Fruit fly (Drosophila melanogaster) whole organism: ENCODE results near the gene NHP2.

Source experiments
- CG8478 ChIP-seq: fragments of >200 bp; optimal IDR thresholded peaks from 2 replicates; lab custom pipeline; 2018; ENCODE audit warnings: inconsistent platforms
- Dll ChIP-seq: fragments of >200 bp; optimal IDR thresholded peaks from 2 replicates; lab custom pipeline; 2017
- EcR ChIP-seq, 2 experiments: fragments of >200 bp; optimal IDR thresholded peaks; 2 replicates each; lab custom pipeline; 2017; ENCODE audit warnings: missing biosample characterization in 2 of 2, missing genetic modification characterization in 2 of 2, missing genetic modification reagents in 2 of 2
- pan ChIP-seq: fragments of >200 bp; optimal IDR thresholded peaks from 2 replicates; lab custom pipeline; 2017
- psq ChIP-seq: fragments of >200 bp; optimal IDR thresholded peaks from 2 replicates; lab custom pipeline; 2017
- usp ChIP-seq: fragments of >200 bp; optimal IDR thresholded peaks from 2 replicates; lab custom pipeline; 2017; ENCODE audit warnings: missing biosample characterization, missing genetic modification characterization, mixed read lengths

Gene NHP2

dm6 chr3L:14761837-14762785, 39.9 kb downstream of the NHP2 start, which contains the start of the genes Tsen34 and Mgat4a:
TSS of gene Tsen34 (minus strand) at chr3L:14761844.
TSS of gene Mgat4a (plus strand) at chr3L:14762028.
- TF ChIP-seq usp (GFP tag; lab: Kevin White, UChicago) (no peak), pan (lab: Kevin White, UChicago) (no peak), EcR (GFP tag; optimal IDR thresholded peaks at IDR 0.05; lab: Kevin White, UChicago) (no peak)

DNA sequence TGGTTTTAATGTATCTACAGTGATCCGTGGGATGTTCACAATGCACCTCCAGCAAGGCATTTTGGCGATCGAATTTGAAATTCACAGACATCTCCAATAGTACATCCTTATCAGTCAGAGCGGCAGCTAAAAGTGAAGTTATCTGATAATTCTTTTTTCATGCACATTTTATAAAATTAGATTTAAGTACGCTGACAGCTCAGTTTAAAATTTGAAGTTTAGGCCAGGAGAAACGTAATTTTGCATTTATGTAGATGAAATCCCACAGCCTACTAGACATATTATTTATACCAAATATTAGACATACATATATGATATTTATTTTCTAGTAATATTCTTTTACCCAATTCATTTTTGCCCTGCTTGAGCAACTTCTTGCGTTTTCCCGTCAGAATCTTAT, 41.0 kb downstream of the NHP2 start, which contains the start of gene Trl:
Trl (minus strand) TSS at position 101 of the 400 bp plus-strand sequence.
- TF ChIP-seq usp (GFP tag; lab: Kevin White, UChicago) (no peak), psq (lab: Kevin White, UChicago) (no peak), CG8478 (no peak), EcR (GFP tag; optimal IDR thresholded peaks at IDR 0.05; lab: Kevin White, UChicago) (no peak), pan (lab: Kevin White, UChicago) (no peak), Dll (lab: Kevin White, UChicago) (no peak)

DNA sequence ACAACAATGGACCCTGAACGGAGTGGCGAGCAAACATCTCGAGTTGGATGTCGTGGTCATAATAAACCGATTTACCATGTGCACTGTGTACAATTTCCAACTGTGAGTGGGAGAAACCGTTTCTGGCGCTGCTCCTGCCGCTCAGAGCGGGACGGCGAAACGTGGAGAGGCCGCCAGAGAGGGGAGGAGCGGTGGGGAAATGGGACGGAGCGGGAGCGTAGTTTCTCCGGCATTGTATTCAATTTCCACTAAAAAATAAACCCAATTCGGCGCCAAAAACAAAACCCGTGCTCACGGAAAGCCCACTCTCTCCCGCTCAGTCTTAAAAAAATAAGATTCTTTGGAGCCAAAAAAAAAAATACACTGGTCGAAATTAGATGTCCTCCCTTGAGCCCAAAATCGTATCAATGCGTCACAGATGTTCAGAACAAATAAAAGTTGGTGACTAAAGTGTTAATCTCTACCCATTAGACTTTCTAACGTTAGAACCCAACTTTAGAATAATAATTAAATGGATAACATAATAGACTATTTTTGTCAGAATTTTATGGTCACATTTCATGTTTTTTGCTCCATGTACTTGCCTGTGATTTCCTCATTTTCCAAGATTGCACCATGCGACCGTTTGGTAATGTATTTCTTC, 41.9 kb downstream of the NHP2 start:
- no peak for TF ChIP-seq Dll (lab: Kevin White, UChicago)
- TF ChIP-seq psq (lab: Kevin White, UChicago), result no peak
- no peak for TF ChIP-seq pan (lab: Kevin White, UChicago)
- no peak for TF ChIP-seq CG8478
- TF ChIP-seq usp (GFP tag; lab: Kevin White, UChicago), result no peak
- TF ChIP-seq EcR (GFP tag; optimal IDR thresholded peaks at IDR 0.05; lab: Kevin White, UChicago), result no peak

DNA sequence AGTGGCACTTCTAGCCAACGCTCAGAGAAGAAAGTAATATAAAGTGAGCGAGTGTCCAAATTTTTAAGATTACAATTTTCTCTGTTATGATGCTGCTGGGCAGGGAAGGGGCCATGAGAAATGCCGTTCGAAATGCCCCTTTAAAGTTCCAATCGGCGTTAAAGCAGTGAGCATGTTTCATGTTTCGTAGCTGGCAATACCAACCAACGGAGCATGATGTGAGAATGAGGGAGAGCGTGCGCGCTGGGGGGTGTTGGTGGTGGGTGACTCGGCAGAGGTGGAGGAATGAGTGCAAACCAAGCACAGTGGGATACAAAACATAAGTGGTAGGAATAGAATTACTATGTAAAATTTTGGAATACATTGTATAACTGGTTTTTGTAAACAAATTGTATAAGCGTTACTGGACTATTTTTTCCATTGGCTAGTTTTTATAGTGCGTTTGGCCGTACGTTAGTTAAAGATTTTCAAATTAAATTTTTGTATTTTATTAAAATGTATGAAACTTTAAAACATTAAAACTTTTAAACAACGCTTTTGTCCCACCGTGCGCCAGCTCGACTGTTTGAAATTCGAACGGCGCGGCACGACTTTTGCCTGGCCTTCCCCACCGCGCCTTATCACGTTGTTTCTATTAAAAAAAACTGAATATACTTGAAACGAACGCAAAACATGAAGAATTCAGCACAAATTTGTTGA, 42.7 kb downstream of the NHP2 start:
- TF ChIP-seq EcR (GFP tag; optimal IDR thresholded peaks at IDR 0.05; lab: Kevin White, UChicago) (no peak), CG8478 (no peak), psq (lab: Kevin White, UChicago) (no peak), Dll (lab: Kevin White, UChicago) (peak; percentile 19), pan (lab: Kevin White, UChicago) (no peak), usp (GFP tag; lab: Kevin White, UChicago) (no peak)

DNA sequence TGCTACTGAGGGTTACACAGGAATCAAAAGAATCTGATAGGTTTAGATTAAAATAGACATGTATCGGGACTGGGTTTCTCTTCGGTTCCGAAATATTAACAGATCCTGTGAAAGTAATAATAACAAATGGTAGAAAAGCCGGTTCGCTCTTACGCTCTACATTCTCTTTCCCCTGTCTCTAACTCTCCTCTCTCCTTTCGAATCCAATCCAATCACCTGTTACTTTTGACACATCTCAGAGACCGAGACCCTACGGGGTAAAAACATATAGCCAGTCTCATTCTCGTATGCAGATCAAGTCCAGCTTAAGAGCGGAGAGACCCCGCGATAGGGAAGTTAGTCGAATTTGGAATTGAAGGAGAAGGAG, 43.3 kb downstream of the NHP2 start:
- TF ChIP-seq EcR (GFP tag; optimal IDR thresholded peaks at IDR 0.05; lab: Kevin White, UChicago), result no peak
- TF ChIP-seq pan (lab: Kevin White, UChicago), result no peak
- TF ChIP-seq usp (GFP tag; lab: Kevin White, UChicago), result no peak
- no peak for TF ChIP-seq Dll (lab: Kevin White, UChicago)
- TF ChIP-seq psq (lab: Kevin White, UChicago), result no peak
- no peak for TF ChIP-seq CG8478

dm6 chr3L:14757464-14758384, 44.2 kb downstream of the NHP2 start, which contains the start of gene CG42507:
TSS of gene CG42507 (minus strand) at chr3L:14757962.
- no peak for TF ChIP-seq EcR (GFP tag; optimal IDR thresholded peaks at IDR 0.05; lab: Kevin White, UChicago)
- peak; percentile 95 for TF ChIP-seq Dll (lab: Kevin White, UChicago)

DNA sequence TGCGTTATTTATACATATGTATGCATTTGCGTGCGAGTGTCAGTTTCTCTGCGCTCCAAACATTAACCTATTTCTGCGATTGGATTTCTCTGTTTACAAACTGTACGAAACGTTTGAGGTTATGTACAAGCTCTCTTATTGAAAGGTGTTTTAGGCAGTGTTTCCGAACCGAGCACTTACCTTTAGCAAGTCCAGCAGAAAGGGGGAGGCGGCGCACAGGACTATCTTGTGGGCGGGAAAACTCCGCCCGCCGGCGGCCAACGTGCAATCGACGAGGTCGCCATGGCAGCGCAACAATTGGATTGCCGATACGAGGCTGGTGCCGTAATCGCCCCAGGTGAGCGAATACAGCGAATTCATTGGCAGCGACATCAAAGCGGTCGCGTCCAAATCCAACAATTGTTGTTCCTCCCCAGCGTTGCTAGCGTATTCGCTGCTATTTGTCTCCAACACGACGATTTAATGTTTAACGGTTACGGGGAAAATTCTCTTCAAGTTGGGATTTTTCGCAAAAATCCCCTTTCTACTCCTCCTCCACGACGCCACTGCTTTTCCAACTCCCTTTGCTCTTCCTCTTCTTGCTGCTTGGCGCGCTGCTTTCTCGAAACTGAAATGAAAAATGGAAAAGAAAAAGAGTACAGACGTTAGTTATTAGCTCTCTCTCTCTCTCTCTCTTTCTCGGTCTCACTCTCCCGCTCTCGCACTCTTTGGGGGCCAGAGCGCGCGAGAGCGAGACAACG, 45.1 kb downstream of the NHP2 start:
- TF ChIP-seq pan (lab: Kevin White, UChicago), result no peak
- TF ChIP-seq usp (GFP tag; lab: Kevin White, UChicago), result no peak
- TF ChIP-seq Dll (lab: Kevin White, UChicago), result no peak
- no peak for TF ChIP-seq EcR (GFP tag; optimal IDR thresholded peaks at IDR 0.05; lab: Kevin White, UChicago)
- TF ChIP-seq psq (lab: Kevin White, UChicago), result no peak
- no peak for TF ChIP-seq CG8478

- TF ChIP-seq CG8478 (peak; percentile 90), usp (GFP tag; lab: Kevin White, UChicago) (no peak), psq (lab: Kevin White, UChicago) (no peak), pan (lab: Kevin White, UChicago) (no peak), EcR (GFP tag; optimal IDR thresholded peaks at IDR 0.05; lab: Kevin White, UChicago) (no peak), Dll (lab: Kevin White, UChicago) (peak; percentile 95)
These were observed 45.8 kb downstream of the NHP2 start for dm6 chr3L:14755951-14756723.

dm6 chr3L:14755046-14755643, 46.8 kb downstream of the NHP2 start:
- TF ChIP-seq CG8478, result no peak
- peak; percentile 99 for TF ChIP-seq Dll (lab: Kevin White, UChicago)
